Fruit fly (Drosophila melanogaster): ENCODE measurements around the gene Cks85A.

DNA sequence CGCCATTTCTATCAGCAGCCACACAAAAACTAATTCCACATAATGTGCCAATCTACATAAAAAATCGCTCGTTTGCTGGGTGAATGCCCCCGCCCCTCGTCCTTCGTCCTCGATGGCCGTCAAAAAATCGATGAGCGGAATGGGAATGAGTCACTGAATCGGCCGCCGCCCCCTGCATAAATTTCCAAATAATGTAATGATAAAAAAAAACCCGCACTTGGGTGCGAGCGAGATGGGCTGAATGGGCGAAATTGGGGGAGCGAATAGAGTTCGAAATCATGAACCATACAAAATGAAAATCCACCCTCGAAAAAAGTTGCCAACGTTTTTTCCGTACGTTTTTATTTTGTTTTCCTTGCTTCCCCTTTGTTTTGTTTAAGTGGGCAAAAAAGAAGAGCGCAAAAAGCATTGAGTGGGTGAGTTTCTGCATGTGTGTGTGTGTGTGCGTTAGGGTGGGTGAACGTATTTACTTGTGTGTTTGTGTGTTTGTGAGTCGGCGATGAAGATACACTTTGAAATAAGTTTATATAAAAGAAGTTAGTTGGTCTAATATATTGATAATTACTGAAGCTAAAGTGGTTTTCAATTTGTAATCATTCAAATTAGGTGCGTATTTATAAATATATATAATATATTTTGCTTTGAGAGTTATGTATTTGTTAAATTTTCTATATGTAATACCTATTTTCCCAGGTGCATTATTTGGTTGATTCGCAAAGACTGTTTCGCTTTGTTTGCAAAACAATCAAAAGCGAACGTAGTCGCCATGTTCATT lies 12.7 kb downstream of the Cks85A start:
- TF ChIP-seq CG34367 (tag; optimal IDR thresholded peaks at IDR 0.05) (peak; percentile 36), EcR (GFP tag; optimal IDR thresholded peaks at IDR 0.05) (no peak), CG9948 (tag; optimal IDR thresholded peaks at IDR 0.05) (no peak), CG8159 (tag; optimal IDR thresholded peaks at IDR 0.05) (peak; percentile 53), CG14655 (GFP tag; optimal IDR thresholded peaks at IDR 0.05) (peak; percentile 38), Pif1B (GFP tag; optimal IDR thresholded peaks at IDR 0.05) (peak; percentile 13)

Data from whole organism, pupa.